Worm (Caenorhabditis elegans) whole organism, early embryonic: ENCODE results near the gene srh-135.

Source experiments
- B0310.2 ChIP-seq: sonication (generic microtip); optimal IDR thresholded peaks from 2 replicates; lab custom pipeline; 2016; ENCODE audit warnings: mild to moderate bottlenecking, missing genetic modification characterization, missing compliant biosample characterization
- F13C5.2 ChIP-seq: sonication (generic microtip); optimal IDR thresholded peaks from 2 replicates; lab custom pipeline; 2017; ENCODE audit warnings: mild to moderate bottlenecking, missing genetic modification characterization, inconsistent platforms, missing compliant biosample characterization
- aly-1 ChIP-seq: sonication (generic microtip); optimal IDR thresholded peaks from 2 replicates; lab custom pipeline; 2016; ENCODE audit warnings: missing genetic modification characterization, missing compliant biosample characterization
- ama-1 ChIP-seq: fragments of 150-350 bp; optimal IDR thresholded peaks from 2 replicates; lab custom pipeline; 2014
- ceh-36 ChIP-seq: sonication (generic microtip); optimal IDR thresholded peaks from 2 replicates; lab custom pipeline; 2016; ENCODE audit warnings: missing genetic modification characterization, inconsistent platforms, missing compliant biosample characterization
- flt-1 ChIP-seq: fragments of 200-800 bp; sonication (Bioruptor generic); IDR thresholded peaks from 2 replicates; pipeline ENCODE4 v1.3.6; 2022; ENCODE audit warnings: missing genetic modification characterization, missing compliant biosample characterization
- hmbx-1 ChIP-seq: sonication (generic microtip); optimal IDR thresholded peaks from 2 replicates; lab custom pipeline; 2016; ENCODE audit warnings: mild to moderate bottlenecking, missing genetic modification characterization, missing compliant biosample characterization
- hnd-1 ChIP-seq: sonication (generic microtip); optimal IDR thresholded peaks from 2 replicates; lab custom pipeline; 2016; ENCODE audit warnings: missing genetic modification characterization, missing compliant biosample characterization
- pes-1 ChIP-seq: fragments of 200-800 bp; sonication (Bioruptor generic); IDR thresholded peaks from 2 replicates; pipeline ENCODE4 v1.3.6; 2022; ENCODE audit warnings: missing genetic modification reagents, missing genetic modification characterization, missing compliant biosample characterization
- scrt-1 ChIP-seq: fragments of 200-800 bp; sonication (Bioruptor generic); IDR thresholded peaks from 2 replicates; pipeline ENCODE4 v1.3.6; 2022; ENCODE audit warnings: missing genetic modification characterization, missing compliant biosample characterization
- sea-1 ChIP-seq: fragments of 200-800 bp; sonication (Bioruptor generic); conservative IDR thresholded peaks from 2 replicates; pipeline ENCODE4 v1.3.6; 2022; ENCODE audit warnings: missing genetic modification characterization, missing compliant biosample characterization
- tbx-11 ChIP-seq: fragments of 200-800 bp; sonication (Bioruptor generic); IDR thresholded peaks from 2 replicates; pipeline ENCODE4 v1.3.6; 2022; ENCODE audit warnings: missing genetic modification characterization, missing compliant biosample characterization
- tra-4 ChIP-seq: sonication (generic microtip); optimal IDR thresholded peaks from 2 replicates; lab custom pipeline; 2017; ENCODE audit warnings: missing genetic modification characterization, missing compliant biosample characterization

ce11 chrII:10261261-10261660 is 34.3 kb upstream of the srh-135 start:
- TF ChIP-seq ama-1 (lab: Kevin White, UChicago) (no peak), sea-1 (GFP tag; lab: Robert Waterston, UW) (no peak), flt-1 (GFP tag; lab: Robert Waterston, UW) (no peak), pes-1 (GFP tag; lab: Robert Waterston, UW) (no peak), ceh-36 (no peak), B0310.2 (tag; lab: Kevin White, UChicago) (no peak), aly-1 (no peak), hmbx-1 (no peak), tra-4 (tag; lab: Kevin White, UChicago) (no peak), hnd-1 (tag; lab: Kevin White, UChicago) (no peak), scrt-1 (GFP tag; lab: Robert Waterston, UW) (no peak), tbx-11 (GFP tag; lab: Robert Waterston, UW) (no peak), F13C5.2 (tag; lab: Kevin White, UChicago) (no peak)
